Worm (Caenorhabditis elegans): Measurements from ENCODE around the gene fbxa-147.

- TF ChIP-seq ceh-2 (tag; optimal IDR thresholded peaks at IDR 0.05) (no peak), hlh-30 (tag; optimal IDR thresholded peaks at IDR 0.05; ENCODE audit: insufficient read depth) (no peak), pha-4 (tag; optimal IDR thresholded peaks at IDR 0.05) (no peak), dve-1 (tag; optimal IDR thresholded peaks at IDR 0.05) (no peak), ceh-6 (GFP tag; optimal IDR thresholded peaks at IDR 0.05) (no peak), pqm-1 (tag; optimal IDR thresholded peaks at IDR 0.05) (no peak), ceh-45 (GFP tag; IDR thresholded peaks at IDR 0.05) (no peak), gmeb-2 (tag; optimal IDR thresholded peaks at IDR 0.05) (no peak)
Measured at ce11 chrV:14734187-14734765, 18.0 kb downstream of the fbxa-147 start, which contains the start of gene unc-61.
